Worm (Caenorhabditis elegans) whole organism, young adult: ENCODE data around the gene W09G12.9.

Experiments used
- B0035.1 ChIP-seq: sonication (generic microtip); optimal IDR thresholded peaks from 2 replicates; lab custom pipeline; 2016; ENCODE audit warnings: missing genetic modification characterization, mild to moderate bottlenecking, missing compliant biosample characterization, missing genotype, missing genetic modification reagents
- B0261.1 ChIP-seq: sonication (generic microtip); optimal IDR thresholded peaks from 2 replicates; lab custom pipeline; 2016; ENCODE audit warnings: mild to moderate bottlenecking, missing genetic modification characterization, moderate library complexity, missing compliant biosample characterization
- C06A6.2 ChIP-seq: fragments of 200-800 bp; sonication (Bioruptor generic); conservative IDR thresholded peaks from 2 replicates; pipeline ENCODE4 v1.3.6; 2022; ENCODE audit warnings: missing genetic modification characterization, missing compliant biosample characterization
- F23B12.7 ChIP-seq: sonication (generic microtip); optimal IDR thresholded peaks from 2 replicates; lab custom pipeline; 2017; ENCODE audit warnings: missing genetic modification characterization, mild to moderate bottlenecking, missing compliant biosample characterization, antibody characterized with exemption, moderate library complexity; ENCODE audit not compliant: insufficient read depth
- F49E8.2 ChIP-seq: sonication (generic microtip); optimal IDR thresholded peaks from 3 replicates; lab custom pipeline; 2017; ENCODE audit warnings: missing genetic modification characterization, mild to moderate bottlenecking, missing compliant biosample characterization, antibody characterized with exemption, moderate library complexity; ENCODE audit not compliant: insufficient read depth
- F52B5.7 ChIP-seq: sonication (generic microtip); optimal IDR thresholded peaks from 2 replicates; lab custom pipeline; 2016; ENCODE audit warnings: mild to moderate bottlenecking, missing genetic modification characterization, missing compliant biosample characterization
- F57C9.4 ChIP-seq: sonication (generic microtip); optimal IDR thresholded peaks from 2 replicates; lab custom pipeline; 2017; ENCODE audit warnings: mild to moderate bottlenecking, missing genetic modification characterization, missing compliant biosample characterization
- K12H6.12 ChIP-seq: fragments of 200-800 bp; sonication (Bioruptor generic); optimal IDR thresholded peaks from 2 replicates; lab custom pipeline; 2018; ENCODE audit warnings: mild to moderate bottlenecking, missing genetic modification characterization, missing compliant biosample characterization
- Y53G8AR.9 ChIP-seq: fragments of 200-800 bp; sonication (Bioruptor generic); conservative IDR thresholded peaks from 2 replicates; pipeline ENCODE4 v1.3.6; 2022; ENCODE audit warnings: missing genetic modification reagents, missing genetic modification characterization, missing compliant biosample characterization
- Y67H2A.10 ChIP-seq: fragments of 200-800 bp; sonication (Bioruptor generic); conservative IDR thresholded peaks from 2 replicates; pipeline ENCODE4 v1.3.6; 2022; ENCODE audit warnings: missing genetic modification reagents, missing genetic modification characterization, missing compliant biosample characterization
- Y95B8A.8 ChIP-seq: fragments of 200-800 bp; sonication (Bioruptor generic); IDR thresholded peaks from 2 replicates; pipeline ENCODE4 v1.3.6; 2022; ENCODE audit warnings: missing genetic modification reagents, missing genetic modification characterization, missing compliant biosample characterization
- akir-1 ChIP-seq: fragments of 200-800 bp; sonication (Bioruptor generic); optimal IDR thresholded peaks from 2 replicates; lab custom pipeline; 2018; ENCODE audit warnings: mild to moderate bottlenecking, missing genetic modification characterization, moderate library complexity, missing compliant biosample characterization
- ama-1 ChIP-seq, 3 experiments: fragments of 150-350 bp in 1 of 3; sonication (generic microtip) in 2 of 3; optimal IDR thresholded peaks; 2 replicates each; lab custom pipeline; 2014 to 2018; ENCODE audit warnings: missing biosample characterization in 2 of 3, missing genetic modification characterization in 2 of 3, missing genetic modification reagents in 2 of 3
- athp-1 ChIP-seq: sonication (generic microtip); optimal IDR thresholded peaks from 2 replicates; lab custom pipeline; 2017; ENCODE audit warnings: mild to moderate bottlenecking, missing genetic modification characterization, missing compliant biosample characterization
- attf-3 ChIP-seq: fragments of 200-800 bp; sonication (Bioruptor generic); conservative IDR thresholded peaks from 2 replicates; pipeline ENCODE4 v1.3.6; 2022; ENCODE audit warnings: missing genetic modification reagents, missing genetic modification characterization, missing compliant biosample characterization
- attf-6 ChIP-seq: fragments of 200-800 bp; sonication (Bioruptor generic); IDR thresholded peaks from 2 replicates; pipeline ENCODE4 v1.3.6; 2022; ENCODE audit warnings: missing genetic modification reagents, missing genetic modification characterization, missing compliant biosample characterization
- bed-1 ChIP-seq: fragments of 200-800 bp; sonication (Bioruptor generic); IDR thresholded peaks from 2 replicates; pipeline ENCODE4 v1.3.6; 2022; ENCODE audit warnings: missing genetic modification reagents, missing genetic modification characterization, missing compliant biosample characterization
- ccch-3 ChIP-seq: fragments of 200-800 bp; sonication (Bioruptor generic); optimal IDR thresholded peaks from 2 replicates; lab custom pipeline; 2018; ENCODE audit warnings: mild to moderate bottlenecking, missing genetic modification characterization, missing compliant biosample characterization
- ceh-100 ChIP-seq: fragments of 200-800 bp; sonication (Bioruptor generic); IDR thresholded peaks from 2 replicates; pipeline ENCODE4 v1.3.6; 2022; ENCODE audit warnings: missing genetic modification reagents, missing genetic modification characterization, missing compliant biosample characterization
- ceh-40 ChIP-seq: fragments of 200-800 bp; sonication (Bioruptor generic); IDR thresholded peaks from 2 replicates; pipeline ENCODE4 v1.3.6; 2022; ENCODE audit warnings: missing genetic modification characterization, missing compliant biosample characterization
- chd-7 ChIP-seq: sonication (generic microtip); optimal IDR thresholded peaks from 2 replicates; lab custom pipeline; 2016; ENCODE audit warnings: mild to moderate bottlenecking, missing genetic modification characterization, moderate library complexity, missing compliant biosample characterization
- dpff-1 ChIP-seq: sonication (generic microtip); optimal IDR thresholded peaks from 2 replicates; lab custom pipeline; 2017; ENCODE audit warnings: mild to moderate bottlenecking, missing genetic modification characterization, missing compliant biosample characterization
- egl-18 ChIP-seq: fragments of 200-800 bp; sonication (Bioruptor generic); IDR thresholded peaks from 2 replicates; pipeline ENCODE4 v1.3.6; 2022; ENCODE audit warnings: missing genetic modification reagents, missing genetic modification characterization, missing compliant biosample characterization
- egl-44 ChIP-seq: fragments of 200-800 bp; sonication (Bioruptor generic); IDR thresholded peaks from 2 replicates; pipeline ENCODE4 v1.3.6; 2022; ENCODE audit warnings: missing genetic modification reagents, missing genetic modification characterization, missing compliant biosample characterization
- egrh-3 ChIP-seq: fragments of 200-800 bp; sonication (Bioruptor generic); IDR thresholded peaks from 2 replicates; pipeline ENCODE4 v1.3.6; 2022; ENCODE audit warnings: missing genetic modification reagents, missing genetic modification characterization, missing compliant biosample characterization
- ets-4 ChIP-seq: fragments of 200-800 bp; sonication (Bioruptor generic); optimal IDR thresholded peaks from 2 replicates; lab custom pipeline; 2018; ENCODE audit warnings: mild to moderate bottlenecking, missing genetic modification characterization, missing compliant biosample characterization
- gei-17 ChIP-seq: fragments of 200-800 bp; sonication (Bioruptor generic); optimal IDR thresholded peaks from 2 replicates; lab custom pipeline; 2018; ENCODE audit warnings: mild to moderate bottlenecking, missing genetic modification characterization, missing compliant biosample characterization
- him-1 ChIP-seq: sonication (generic microtip); optimal IDR thresholded peaks from 2 replicates; lab custom pipeline; 2016; ENCODE audit warnings: missing genotype, missing genetic modification reagents, missing genetic modification characterization, missing compliant biosample characterization
- hlh-26 ChIP-seq: fragments of 200-800 bp; sonication (Bioruptor generic); conservative IDR thresholded peaks from 2 replicates; pipeline ENCODE4 v1.3.6; 2022; ENCODE audit warnings: missing genetic modification reagents, missing genetic modification characterization, missing compliant biosample characterization
- let-607 ChIP-seq, 2 experiments: fragments of 200-800 bp in 1 of 2; sonication (Bioruptor generic) in 1 of 2; sonication (generic microtip) in 1 of 2; optimal IDR thresholded peaks; 2 replicates each; lab custom pipeline; 2016 to 2018; ENCODE audit warnings: mild to moderate bottlenecking in 2 of 2, missing compliant biosample characterization in 2 of 2, missing genetic modification characterization in 2 of 2, moderate library complexity in 2 of 2, missing genotype in 1 of 2
- lin-40 ChIP-seq: sonication (generic microtip); optimal IDR thresholded peaks from 2 replicates; lab custom pipeline; 2016; ENCODE audit warnings: missing genetic modification characterization, mild to moderate bottlenecking, missing compliant biosample characterization, missing genotype, missing genetic modification reagents
- lin-54 ChIP-seq: fragments of 200-800 bp; sonication (Bioruptor generic); optimal IDR thresholded peaks from 2 replicates; lab custom pipeline; 2018; ENCODE audit warnings: mild to moderate bottlenecking, missing genetic modification characterization, missing compliant biosample characterization
- lir-1 ChIP-seq: fragments of 200-800 bp; sonication (Bioruptor generic); conservative IDR thresholded peaks from 2 replicates; pipeline ENCODE4 v1.3.6; 2022; ENCODE audit warnings: missing genetic modification reagents, missing genetic modification characterization, missing compliant biosample characterization
- lsl-1 ChIP-seq: fragments of 200-800 bp; sonication (Bioruptor generic); optimal IDR thresholded peaks from 2 replicates; lab custom pipeline; 2018; ENCODE audit warnings: mild to moderate bottlenecking, missing genetic modification characterization, moderate library complexity, missing compliant biosample characterization
- lsy-27 ChIP-seq: sonication (generic microtip); optimal IDR thresholded peaks from 2 replicates; lab custom pipeline; 2017; ENCODE audit warnings: missing genetic modification characterization, mild to moderate bottlenecking, missing compliant biosample characterization, antibody characterized with exemption, missing genotype, borderline replicate concordance; ENCODE audit not compliant: insufficient read depth
- madf-6 ChIP-seq: fragments of 200-800 bp; sonication (Bioruptor generic); IDR thresholded peaks from 2 replicates; pipeline ENCODE4 v1.3.6; 2022; ENCODE audit warnings: missing genetic modification reagents, missing genetic modification characterization, missing compliant biosample characterization
- mcd-1 ChIP-seq: fragments of 200-800 bp; sonication (Bioruptor generic); IDR thresholded peaks from 2 replicates; pipeline ENCODE4 v1.3.6; 2022; ENCODE audit warnings: missing genetic modification reagents, missing genetic modification characterization, missing compliant biosample characterization
- nfya-2 ChIP-seq: fragments of 200-800 bp; sonication (Bioruptor generic); IDR thresholded peaks from 2 replicates; pipeline ENCODE4 v1.3.6; 2022; ENCODE audit warnings: missing genetic modification reagents, missing genetic modification characterization, missing compliant biosample characterization
- nhr-27 ChIP-seq: fragments of 200-800 bp; sonication (Bioruptor generic); optimal IDR thresholded peaks from 2 replicates; lab custom pipeline; 2018; ENCODE audit warnings: mild to moderate bottlenecking, missing genetic modification characterization, moderate library complexity, missing compliant biosample characterization
- pha-4 ChIP-seq: fragments of 150-350 bp; sonication (generic microtip); optimal IDR thresholded peaks from 2 replicates; lab custom pipeline; 2014; ENCODE audit warnings: missing biosample characterization, missing genetic modification reagents, missing genetic modification characterization
- rcor-1 ChIP-seq: fragments of 200-800 bp; sonication (Bioruptor generic); IDR thresholded peaks from 2 replicates; pipeline ENCODE4 v1.3.6; 2022; ENCODE audit warnings: missing genetic modification reagents, missing genetic modification characterization, missing compliant biosample characterization
- sdz-38 ChIP-seq: sonication (generic microtip); optimal IDR thresholded peaks from 2 replicates; lab custom pipeline; 2016; ENCODE audit warnings: missing genotype, missing genetic modification characterization, missing compliant biosample characterization
- snpc-1.1 ChIP-seq: sonication (generic microtip); optimal IDR thresholded peaks from 2 replicates; lab custom pipeline; 2017; ENCODE audit warnings: missing genetic modification characterization, mild to moderate bottlenecking, missing compliant biosample characterization, antibody characterized with exemption, moderate library complexity, missing genotype, missing genetic modification reagents; ENCODE audit not compliant: insufficient read depth
- snpc-1.3 ChIP-seq: sonication (generic microtip); optimal IDR thresholded peaks from 2 replicates; lab custom pipeline; 2017; ENCODE audit warnings: missing genetic modification characterization, mild to moderate bottlenecking, missing compliant biosample characterization, antibody characterized with exemption, moderate library complexity, missing genotype, missing genetic modification reagents; ENCODE audit not compliant: insufficient read depth
- tbx-9 ChIP-seq: sonication (generic microtip); optimal IDR thresholded peaks from 2 replicates; lab custom pipeline; 2016; ENCODE audit warnings: borderline replicate concordance, missing genetic modification characterization, inconsistent platforms, missing compliant biosample characterization
- ztf-25 ChIP-seq: fragments of 200-800 bp; sonication (Bioruptor generic); IDR thresholded peaks from 2 replicates; pipeline ENCODE4 v1.3.6; 2022; ENCODE audit warnings: missing genetic modification reagents, missing genetic modification characterization, missing compliant biosample characterization
- ztf-26 ChIP-seq: sonication (generic microtip); optimal IDR thresholded peaks from 2 replicates; lab custom pipeline; 2017; ENCODE audit warnings: missing genetic modification characterization, missing compliant biosample characterization
- ztf-3 ChIP-seq: fragments of 200-800 bp; sonication (Bioruptor generic); optimal IDR thresholded peaks from 2 replicates; lab custom pipeline; 2018; ENCODE audit warnings: mild to moderate bottlenecking, missing genetic modification characterization, missing compliant biosample characterization

Gene W09G12.9

ce11 chrIV:1177683-1178082 is 38.7 kb upstream of the W09G12.9 start, which contains the start of gene Y104H12D.2 (continued):
- no peak for TF ChIP-seq Y95B8A.8 (GFP tag; lab: Robert Waterston, UW)
- no peak for TF ChIP-seq mcd-1 (GFP tag; lab: Robert Waterston, UW)
- no peak for TF ChIP-seq F52B5.7 (tag; lab: Kevin White, UChicago)
- TF ChIP-seq dpff-1: no peak
- no peak for TF ChIP-seq ztf-3 (GFP tag; lab: Kevin White, UChicago)
- TF ChIP-seq B0261.1 (tag; lab: Kevin White, UChicago): no peak
- no peak for TF ChIP-seq let-607 (tag; optimal IDR thresholded peaks at IDR 0.05; lab: Kevin White, UChicago)
- TF ChIP-seq lsy-27 (tag; lab: Kevin White, UChicago): no peak
- TF ChIP-seq hlh-26: no peak
- TF ChIP-seq tbx-9 (tag; lab: Kevin White, UChicago): no peak
- peak; percentile 97 for TF ChIP-seq attf-3 (GFP tag; lab: Robert Waterston, UW)
- no peak for TF ChIP-seq egl-44 (GFP tag; lab: Robert Waterston, UW)
- no peak for TF ChIP-seq Y53G8AR.9 (GFP tag; lab: Robert Waterston, UW)
- TF ChIP-seq lin-54 (GFP tag; lab: Kevin White, UChicago): peak; percentile 82
- TF ChIP-seq K12H6.12 (tag; lab: Kevin White, UChicago): no peak
- no peak for TF ChIP-seq nhr-27 (tag; lab: Kevin White, UChicago)
- no peak for TF ChIP-seq him-1 (tag; lab: Kevin White, UChicago)
- no peak for TF ChIP-seq gei-17 (GFP tag; lab: Kevin White, UChicago)
- TF ChIP-seq lir-1: no peak
- no peak for TF ChIP-seq ets-4 (GFP tag; lab: Kevin White, UChicago)
- no peak for TF ChIP-seq B0035.1 (tag; lab: Kevin White, UChicago)
- peak; percentile 59; the same call in 1 of the 2 replicates for TF ChIP-seq madf-6 (GFP tag; lab: Robert Waterston, UW)
- no peak for TF ChIP-seq ccch-3
- no peak for TF ChIP-seq ztf-26 (tag; lab: Kevin White, UChicago)
- no peak for TF ChIP-seq pha-4
- TF ChIP-seq ama-1 (optimal IDR thresholded peaks at IDR 0.05; lab: Kevin White, UChicago): no peak
- no peak for TF ChIP-seq ama-1 (GFP tag; optimal IDR thresholded peaks at IDR 0.05; lab: Kevin White, UChicago)
- TF ChIP-seq ceh-40 (GFP tag; lab: Robert Waterston, UW): no peak
- TF ChIP-seq snpc-1.1: no peak
- no peak for TF ChIP-seq lsl-1 (GFP tag; lab: Kevin White, UChicago)
- no peak for TF ChIP-seq F57C9.4 (tag; lab: Kevin White, UChicago)
- no peak for TF ChIP-seq C06A6.2 (GFP tag; lab: Robert Waterston, UW)
- no peak for TF ChIP-seq attf-6 (GFP tag; lab: Robert Waterston, UW)
- TF ChIP-seq Y67H2A.10 (GFP tag; lab: Robert Waterston, UW): no peak
- TF ChIP-seq egrh-3 (GFP tag; lab: Robert Waterston, UW): no peak
- no peak for TF ChIP-seq ztf-25 (GFP tag; lab: Robert Waterston, UW)
- no peak for TF ChIP-seq bed-1 (GFP tag; lab: Robert Waterston, UW)
- TF ChIP-seq ceh-100 (GFP tag; lab: Robert Waterston, UW): no peak
- no peak for TF ChIP-seq sdz-38
- no peak for TF ChIP-seq F49E8.2
- no peak for TF ChIP-seq akir-1 (GFP tag; lab: Kevin White, UChicago)
- no peak for TF ChIP-seq F23B12.7
- no peak for TF ChIP-seq snpc-1.3
- TF ChIP-seq athp-1 (tag; lab: Kevin White, UChicago): no peak
- TF ChIP-seq chd-7: no peak
- TF ChIP-seq lin-40 (tag; lab: Kevin White, UChicago): no peak
- TF ChIP-seq rcor-1: 0 out of 2 replicates have a peak, but pooled peaks have one; percentile 39
- no peak for TF ChIP-seq nfya-2 (GFP tag; lab: Robert Waterston, UW)
- TF ChIP-seq egl-18: no peak
